Worm (Caenorhabditis elegans) whole organism, L3 larva: ENCODE results near the gene tbc-6.

Source experiments
- ama-1 ChIP-seq: fragments of 150-350 bp; optimal IDR thresholded peaks from 2 replicates; lab custom pipeline; 2018
- ceh-28 ChIP-seq: fragments of 150-350 bp; optimal IDR thresholded peaks from 2 replicates; lab custom pipeline; 2014; ENCODE audit warnings: missing biosample characterization, missing genetic modification reagents, missing genetic modification characterization
- lin-39 ChIP-seq: fragments of 150-350 bp; optimal IDR thresholded peaks from 2 replicates; lab custom pipeline; 2018; ENCODE audit warnings: missing biosample characterization, missing genetic modification reagents, missing genetic modification characterization
- nhr-12 ChIP-seq: fragments of 150-350 bp; optimal IDR thresholded peaks from 2 replicates; lab custom pipeline; 2014; ENCODE audit warnings: missing biosample characterization, missing genetic modification characterization
- nhr-28 ChIP-seq: fragments of 150-350 bp; optimal IDR thresholded peaks from 2 replicates; lab custom pipeline; 2014; ENCODE audit warnings: missing biosample characterization, missing genetic modification characterization
- nhr-77 ChIP-seq: fragments of 150-350 bp; optimal IDR thresholded peaks from 2 replicates; lab custom pipeline; 2014; ENCODE audit warnings: missing biosample characterization, missing genetic modification characterization
- skn-1 ChIP-seq: fragments of 150-350 bp; optimal IDR thresholded peaks from 2 replicates; lab custom pipeline; 2014; ENCODE audit warnings: missing biosample characterization, missing genetic modification characterization
- unc-39 ChIP-seq: sonication (generic microtip); optimal IDR thresholded peaks from 4 replicates; lab custom pipeline; 2017; ENCODE audit warnings: missing biosample characterization, missing genetic modification characterization

- TF ChIP-seq lin-39 (tag; lab: Kevin White, UChicago) (no peak), nhr-77 (no peak), ama-1 (lab: Kevin White, UChicago) (no peak), nhr-12 (tag; lab: Kevin White, UChicago) (no peak), skn-1 (tag; lab: Kevin White, UChicago) (no peak), nhr-28 (tag; lab: Kevin White, UChicago) (no peak), ceh-28 (tag; lab: Kevin White, UChicago) (no peak), unc-39 (no peak)
These were observed 46.7 kb upstream of the tbc-6 start for ce11 chrII:6801262-6801661.
